Fruit fly (Drosophila melanogaster): ENCODE measurements around the gene CG6138.

CG6138 gene

dm6 chr2L:10565674-10566073, 1.4 kb upstream of the CG6138 start (continued):
- TF ChIP-seq CG2889 (GFP tag; IDR thresholded peaks at IDR 0.05) (peak; percentile 48; the same call in 1 of the 3 replicates), D19B (GFP tag; optimal IDR thresholded peaks at IDR 0.05) (peak; percentile 41), NK7.1 (GFP tag; optimal IDR thresholded peaks at IDR 0.05) (peak; percentile 14), CG8388 (GFP tag; optimal IDR thresholded peaks at IDR 0.05) (no peak), CG10431 (GFP tag; optimal IDR thresholded peaks at IDR 0.05) (no peak), pum (GFP tag; optimal IDR thresholded peaks at IDR 0.05) (peak; percentile 14), fu2 (GFP tag; optimal IDR thresholded peaks at IDR 0.05) (peak; percentile 13), CG9876 (GFP tag; optimal IDR thresholded peaks at IDR 0.05) (peak; percentile 25), eve (GFP tag; optimal IDR thresholded peaks at IDR 0.05) (peak in 1 of 2 experiments; percentile 13), crol (GFP tag; IDR thresholded peaks at IDR 0.05) (no peak), CG14014 (GFP tag; IDR thresholded peaks at IDR 0.05) (peak; percentile 69), CG13775 (GFP tag; optimal IDR thresholded peaks at IDR 0.05) (peak; percentile 19), Opbp (GFP tag; IDR thresholded peaks at IDR 0.05; ENCODE audit: partially characterized antibody) (no peak), dysf (GFP tag; IDR thresholded peaks at IDR 0.05) (peak; percentile 76), Kr (GFP tag; optimal IDR thresholded peaks at IDR 0.05) (no peak), gcm2 (GFP tag; optimal IDR thresholded peaks at IDR 0.05) (no peak), az2 (GFP tag; optimal IDR thresholded peaks at IDR 0.05) (peak; percentile 0), CG31441 (GFP tag; IDR thresholded peaks at IDR 0.05) (0 out of 2 replicates have a peak, but pooled peaks have one; percentile 21), Aef1 (GFP tag; IDR thresholded peaks at IDR 0.05) (peak; percentile 40; the same call in 2 of the 3 replicates), CG13296 (GFP tag; optimal IDR thresholded peaks at IDR 0.05) (peak; percentile 50), onecut (GFP tag; IDR thresholded peaks at IDR 0.05) (peak; percentile 8; the same call in 1 of the 2 replicates), Camta (GFP tag; optimal IDR thresholded peaks at IDR 0.05) (peak; percentile 12), repo (GFP tag; optimal IDR thresholded peaks at IDR 0.05) (no peak), CG6689 (GFP tag; IDR thresholded peaks at IDR 0.05) (peak; percentile 51; the same call in 1 of the 2 replicates), Abd-B (GFP tag; optimal IDR thresholded peaks at IDR 0.05) (no peak), CG9215 (GFP tag; IDR thresholded peaks at IDR 0.05) (peak; percentile 55; the same call in 1 of the 2 replicates), Rfx (GFP tag; IDR thresholded peaks at IDR 0.05) (peak; percentile 69; the same call in 1 of the 2 replicates), zfh1 (GFP tag; IDR thresholded peaks at IDR 0.05) (peak; percentile 36; the same call in 1 of the 3 replicates), CG13624 (GFP tag; optimal IDR thresholded peaks at IDR 0.05) (peak; percentile 44), dpn (GFP tag; optimal IDR thresholded peaks at IDR 0.05) (peak; percentile 25 to 37), ci (GFP tag; IDR thresholded peaks at IDR 0.05) (0 out of 3 replicates have a peak, but pooled peaks have one; percentile 42), CG18599 (GFP tag; optimal IDR thresholded peaks at IDR 0.05) (peak; percentile 90), CG2712 (tag; optimal IDR thresholded peaks at IDR 0.05) (peak; percentile 37), D19A (tag; optimal IDR thresholded peaks at IDR 0.05) (peak; percentile 4), sim (GFP tag; IDR thresholded peaks at IDR 0.05) (0 out of 2 replicates have a peak, but pooled peaks have one; percentile 26), CG4730 (GFP tag; IDR thresholded peaks at IDR 0.05) (peak; percentile 42; the same call in 1 of the 2 replicates), Sin3A (optimal IDR thresholded peaks at IDR 0.05) (no peak), CG11247 (GFP tag; IDR thresholded peaks at IDR 0.05) (no peak), Drgx (GFP tag; IDR thresholded peaks at IDR 0.05) (no peak), CG7372 (GFP tag; IDR thresholded peaks at IDR 0.05) (peak; percentile 31; the same call in 1 of the 2 replicates), CG3995 (GFP tag; optimal IDR thresholded peaks at IDR 0.05) (no peak), CG12155 (GFP tag; optimal IDR thresholded peaks at IDR 0.05) (peak; percentile 4), CG6765 (GFP tag; optimal IDR thresholded peaks at IDR 0.05) (peak; percentile 29), CG15479 (GFP tag; optimal IDR thresholded peaks at IDR 0.05) (no peak), bsh (GFP tag; optimal IDR thresholded peaks at IDR 0.05) (peak in 1 of 2 experiments; percentile 11), fd102C (GFP tag; optimal IDR thresholded peaks at IDR 0.05) (no peak), Nf-YA (GFP tag; IDR thresholded peaks at IDR 0.05) (no peak), CG30403 (GFP tag; optimal IDR thresholded peaks at IDR 0.05) (peak; percentile 34), CG1603 (tag; optimal IDR thresholded peaks at IDR 0.05) (peak; percentile 58), ssp (GFP tag; IDR thresholded peaks at IDR 0.05) (peak; percentile 31; the same call in 1 of the 2 replicates), fd64A (GFP tag; optimal IDR thresholded peaks at IDR 0.05) (no peak), Med (GFP tag) (peak; percentile 91)

Measured in whole organism, embryonic.